Fruit fly (Drosophila melanogaster): ENCODE data around the gene CG14204.

CG14204 gene

dm6 chrX:19585142-19585541 lies 1.7 kb downstream of the CG14204 start:
- no peak for TF ChIP-seq CG17801 (GFP tag; optimal IDR thresholded peaks at IDR 0.05; ENCODE audit: partially characterized antibody)

- TF ChIP-seq CG17801 (GFP tag; optimal IDR thresholded peaks at IDR 0.05; ENCODE audit: partially characterized antibody), result no peak
Measured at dm6 chrX:19590070-19590469, 6.7 kb downstream of the CG14204 start, which contains the start of gene CG14219. Gene CG14219, minus strand, starts transcription at chrX:19590170.

- TF ChIP-seq CG17801 (GFP tag; optimal IDR thresholded peaks at IDR 0.05; ENCODE audit: partially characterized antibody), result no peak
Measured at dm6 chrX:19590579-19590978, 7.2 kb downstream of the CG14204 start.

DNA sequence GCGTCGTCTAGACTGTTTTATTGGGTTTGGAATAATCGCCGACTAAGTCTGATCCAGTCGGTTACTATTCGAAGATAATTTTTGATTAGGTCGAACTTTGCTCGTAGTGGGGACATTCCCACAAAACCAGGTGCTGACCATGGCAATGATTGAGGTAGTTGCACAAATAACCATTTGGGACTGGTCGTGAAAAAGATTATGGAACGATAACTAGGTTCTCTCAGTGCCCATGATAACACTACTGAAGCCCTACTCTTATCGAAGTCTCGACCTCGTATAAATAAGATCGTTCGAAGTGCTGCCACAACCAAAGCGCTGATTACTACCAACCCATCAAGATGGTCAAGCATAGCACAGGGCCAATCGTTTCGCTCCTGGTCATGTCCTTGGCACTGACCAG lies 8.9 kb downstream of the CG14204 start, which contains the start of gene CG14205:
Gene CG14205 (plus strand): TSS at position 301 of the 400 bp plus-strand sequence.
- TF ChIP-seq CG17801 (GFP tag; optimal IDR thresholded peaks at IDR 0.05; ENCODE audit: partially characterized antibody), result no peak

- TF ChIP-seq CG17801 (GFP tag; optimal IDR thresholded peaks at IDR 0.05; ENCODE audit: partially characterized antibody), result no peak
Measured at dm6 chrX:19595862-19596261, 12.4 kb downstream of the CG14204 start.

DNA sequence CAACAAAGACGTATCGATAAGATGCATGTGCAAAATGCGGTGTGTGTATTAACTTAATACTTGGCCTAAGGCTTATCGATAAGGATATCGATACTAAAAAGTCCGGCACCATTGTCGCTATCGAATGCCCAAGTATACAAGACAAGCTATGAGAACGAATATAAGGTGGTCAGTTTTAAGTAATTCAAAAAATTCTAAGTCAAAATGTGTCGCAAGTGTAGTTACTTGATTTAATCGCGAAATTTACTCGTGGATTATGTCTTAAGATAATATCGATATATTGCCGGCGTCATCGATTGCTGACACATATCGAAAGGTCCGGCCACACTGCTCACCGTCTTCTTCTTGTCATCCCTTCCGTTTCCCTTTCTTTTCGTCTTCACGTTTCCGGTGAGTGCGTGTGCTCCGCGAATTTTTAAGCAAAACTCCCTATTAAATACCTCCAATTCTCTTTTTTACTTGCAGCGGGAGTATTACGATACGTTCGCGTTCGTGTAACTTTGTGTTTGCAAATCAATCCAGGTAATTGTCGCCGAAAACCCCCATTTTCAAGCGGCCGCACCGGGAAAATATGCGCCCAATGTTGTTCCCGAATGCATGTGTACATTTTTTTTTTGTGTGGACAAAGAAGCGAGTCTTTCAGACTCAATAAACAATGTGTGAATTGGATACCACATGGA lies 14.4 kb downstream of the CG14204 start, which contains the start of gene RpS10b:
Gene RpS10b (plus strand): TSS at position 348 of the 680 bp plus-strand sequence.
- TF ChIP-seq CG17801 (GFP tag; optimal IDR thresholded peaks at IDR 0.05; ENCODE audit: partially characterized antibody), result peak; percentile 91

DNA sequence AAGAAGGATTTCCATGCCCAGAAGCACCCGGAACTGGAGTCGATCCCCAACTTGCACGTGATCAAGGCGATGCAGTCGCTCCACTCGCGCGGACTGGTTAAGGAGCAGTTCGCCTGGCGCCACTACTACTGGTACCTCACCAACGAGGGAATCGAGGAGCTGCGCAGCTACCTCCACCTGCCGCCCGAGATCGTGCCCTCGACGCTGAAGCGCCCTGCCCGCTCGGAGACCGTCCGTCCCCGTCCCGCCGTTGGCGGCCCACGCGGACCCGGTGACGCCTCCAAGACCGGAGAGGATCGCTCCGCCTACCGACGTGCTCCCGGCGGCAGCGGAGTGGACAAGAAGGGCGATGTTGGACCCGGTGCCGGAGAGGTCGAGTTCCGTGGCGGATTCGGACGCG lies 15.1 kb downstream of the CG14204 start:
- no peak for TF ChIP-seq CG17801 (GFP tag; optimal IDR thresholded peaks at IDR 0.05; ENCODE audit: partially characterized antibody)

DNA sequence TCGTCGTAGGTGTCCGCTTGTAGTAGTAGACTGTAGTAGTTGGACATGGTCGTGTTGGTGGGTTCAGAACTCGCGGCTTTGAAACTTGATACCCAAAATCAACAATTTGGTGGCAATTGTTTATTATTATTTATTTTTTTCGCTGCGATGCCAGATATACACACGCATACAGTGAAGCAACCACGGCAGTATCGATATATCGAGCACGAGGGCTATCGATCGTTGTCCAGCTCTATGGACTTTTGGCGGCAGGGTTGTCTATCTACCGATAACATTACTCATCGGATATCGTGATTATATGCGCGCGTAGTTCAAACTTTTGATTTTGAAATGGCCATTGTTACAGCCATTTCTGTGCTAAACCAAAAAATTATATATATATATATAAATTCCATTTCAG lies 18.2 kb downstream of the CG14204 start, which contains the start of gene CG14220:
Gene CG14220 (minus strand): TSS at position 208 of the 400 bp plus-strand sequence.
- TF ChIP-seq CG17801 (GFP tag; optimal IDR thresholded peaks at IDR 0.05; ENCODE audit: partially characterized antibody), result peak; percentile 69

- TF ChIP-seq CG17801 (GFP tag; optimal IDR thresholded peaks at IDR 0.05; ENCODE audit: partially characterized antibody), result no peak
Measured at dm6 chrX:19602483-19602882, 19.1 kb downstream of the CG14204 start.

DNA sequence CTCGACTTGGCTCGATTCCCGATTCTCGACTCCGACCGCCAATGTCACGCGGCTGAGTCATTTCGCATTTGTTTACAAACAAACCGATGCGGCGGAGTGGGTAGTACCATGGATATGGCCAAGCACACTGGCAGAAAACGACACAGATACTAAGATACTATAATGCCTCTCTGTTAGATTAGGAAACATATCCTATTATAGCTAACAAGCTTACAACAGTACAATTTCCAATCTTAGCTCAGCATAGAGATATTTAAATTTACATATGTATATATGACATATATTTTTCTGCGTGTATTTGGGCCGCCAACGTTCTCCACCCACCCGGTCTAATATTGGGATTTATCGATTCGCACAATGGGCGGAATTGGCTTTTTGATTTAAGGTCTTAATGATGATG lies 20.5 kb downstream of the CG14204 start:
- no peak for TF ChIP-seq CG17801 (GFP tag; optimal IDR thresholded peaks at IDR 0.05; ENCODE audit: partially characterized antibody)

DNA sequence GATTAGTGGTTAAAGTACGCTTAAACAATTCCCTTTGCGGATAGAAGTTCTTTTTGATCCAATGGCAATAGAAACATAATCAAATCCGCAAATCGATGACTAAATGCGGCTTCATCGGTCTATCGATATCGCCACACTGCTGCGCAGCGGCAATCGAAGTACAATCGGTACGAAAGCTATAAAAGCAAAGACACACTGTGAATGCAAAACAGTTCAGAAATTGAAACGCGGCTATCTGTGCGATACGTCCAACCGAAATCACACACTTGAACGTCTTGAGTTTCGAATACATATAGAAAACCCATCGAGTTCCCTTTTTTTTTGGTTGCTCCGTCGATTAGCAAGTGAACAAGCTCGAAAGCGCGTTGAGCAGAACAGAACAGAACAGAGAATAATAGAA lies 21.6 kb downstream of the CG14204 start, which contains the start of gene CG14207:
Gene CG14207 (plus strand): TSS at position 203 of the 400 bp plus-strand sequence.
- no peak for TF ChIP-seq CG17801 (GFP tag; optimal IDR thresholded peaks at IDR 0.05; ENCODE audit: partially characterized antibody)

DNA sequence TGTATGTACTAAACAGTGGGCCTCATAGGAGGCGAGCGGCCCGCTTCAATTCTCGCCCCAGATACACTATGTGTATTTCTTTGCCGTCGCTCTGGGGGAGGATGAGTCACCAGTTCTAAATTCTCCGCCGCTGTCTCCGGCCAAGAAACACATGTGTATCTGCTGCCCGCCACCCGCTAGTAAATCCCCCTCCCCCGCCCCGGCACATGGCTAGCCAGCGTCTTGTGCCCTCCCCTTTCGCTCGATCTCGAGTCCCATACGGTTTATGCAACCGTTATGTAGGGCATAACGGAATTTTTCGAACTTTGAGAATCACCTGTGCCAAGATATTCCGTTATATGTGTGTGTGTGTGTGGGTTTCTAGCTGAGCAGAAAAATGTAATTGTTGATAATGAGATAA lies 22.5 kb downstream of the CG14204 start:
- TF ChIP-seq CG17801 (GFP tag; optimal IDR thresholded peaks at IDR 0.05; ENCODE audit: partially characterized antibody), result no peak

- TF ChIP-seq CG17801 (GFP tag; optimal IDR thresholded peaks at IDR 0.05; ENCODE audit: partially characterized antibody), result no peak
Measured at dm6 chrX:19606558-19606957, 23.1 kb downstream of the CG14204 start.

DNA sequence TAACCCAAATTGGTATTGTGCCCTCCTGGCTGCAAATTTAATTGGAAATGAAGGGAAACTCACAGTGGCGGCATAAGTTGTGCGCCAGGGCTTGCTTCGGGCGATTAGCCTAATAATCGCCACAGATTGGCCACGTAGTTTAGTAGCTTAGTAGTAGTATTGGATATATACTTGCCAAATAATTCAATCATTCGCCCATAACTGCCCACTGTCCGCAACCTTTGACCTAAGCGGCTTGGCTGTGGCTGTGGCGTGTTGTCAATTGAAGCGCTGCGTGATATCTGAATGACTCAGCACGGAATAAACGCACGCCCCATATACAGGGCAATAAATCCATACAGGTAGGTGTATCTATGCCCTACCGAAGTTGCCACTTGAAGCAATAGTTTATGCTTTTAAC lies 23.6 kb downstream of the CG14204 start:
- no peak for TF ChIP-seq CG17801 (GFP tag; optimal IDR thresholded peaks at IDR 0.05; ENCODE audit: partially characterized antibody)

DNA sequence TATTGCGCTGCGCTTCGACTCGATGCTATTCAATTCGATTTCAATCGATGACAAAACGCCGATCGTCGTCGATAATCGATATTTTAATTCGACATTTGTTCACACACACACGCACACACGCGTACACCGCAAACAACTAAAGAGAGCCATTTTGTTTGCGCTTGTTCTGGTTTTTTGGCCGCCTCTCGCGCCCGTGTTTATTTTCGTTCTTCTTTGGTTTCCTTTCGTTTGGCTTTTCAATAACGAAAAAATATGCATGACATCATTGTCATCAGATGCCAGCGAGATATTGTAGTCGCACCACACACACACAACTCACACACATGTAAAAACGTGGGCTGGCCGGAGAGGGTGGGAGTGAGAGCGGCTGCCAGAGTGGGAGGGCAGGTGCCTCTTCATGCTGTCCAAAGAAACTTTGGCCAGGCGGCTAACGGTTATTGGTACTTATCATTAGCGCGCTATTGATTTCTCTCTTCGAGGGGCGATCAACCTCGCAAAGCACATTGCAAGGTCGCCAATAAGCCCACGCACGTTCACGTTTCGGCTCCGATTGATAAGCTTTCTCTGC lies 24.7 kb downstream of the CG14204 start:
- no peak for TF ChIP-seq CG17801 (GFP tag; optimal IDR thresholded peaks at IDR 0.05; ENCODE audit: partially characterized antibody)

dm6 chrX:19611226-19611625 lies 27.8 kb downstream of the CG14204 start, which contains the start of the genes Shawn and Tyler:
Gene Shawn, plus strand, starts transcription at chrX:19611526.
Gene Tyler, plus strand, starts transcription at chrX:19611526.
- no peak for TF ChIP-seq CG17801 (GFP tag; optimal IDR thresholded peaks at IDR 0.05; ENCODE audit: partially characterized antibody)
